Worm (Caenorhabditis elegans): ENCODE results near the gene Y110A2AL.3.

Gene Y110A2AL.3

DNA sequence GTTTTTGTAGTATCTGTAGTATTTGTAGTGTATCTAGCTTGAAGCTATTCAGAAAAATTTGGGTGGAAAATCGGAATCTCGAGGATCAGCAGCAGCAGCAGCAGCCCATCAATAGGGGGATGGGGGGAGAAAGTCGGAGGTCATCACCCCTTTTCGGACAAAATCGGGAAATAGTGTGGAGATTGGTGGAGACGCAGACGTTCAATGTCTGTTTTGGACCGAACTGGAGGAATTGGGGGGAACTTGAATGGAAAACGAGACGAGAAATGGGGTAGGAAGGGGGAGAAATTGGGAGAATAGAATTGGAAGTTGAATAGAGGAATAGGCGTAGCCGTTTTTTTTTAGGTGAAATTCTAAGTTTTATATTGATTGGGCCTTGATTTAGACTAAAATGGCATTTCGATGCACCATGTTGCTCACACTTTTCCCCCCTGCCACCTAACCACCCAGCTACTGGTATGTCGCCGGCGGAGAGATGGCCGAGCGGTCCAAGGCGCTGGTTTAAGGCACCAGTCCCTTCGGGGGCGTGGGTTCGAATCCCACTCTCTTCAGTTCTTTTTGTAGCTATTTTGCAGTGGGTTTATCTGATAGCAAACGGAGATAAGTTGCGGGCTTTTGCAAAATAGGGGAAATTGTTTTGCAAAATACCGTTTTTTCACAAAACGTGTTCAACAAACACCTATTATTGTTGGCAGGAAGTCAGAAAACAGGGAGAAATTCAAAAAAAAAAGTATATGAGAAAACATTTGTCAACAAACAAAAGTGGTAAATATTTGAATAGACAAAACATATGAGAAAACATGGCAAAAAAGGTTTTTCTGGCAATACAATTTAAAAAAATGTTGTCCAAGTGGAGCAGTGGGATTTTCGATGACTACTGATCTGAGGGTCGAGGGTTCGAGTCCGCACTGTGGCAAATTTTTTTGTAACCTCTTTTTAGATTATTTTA, 6.7 kb upstream of the Y110A2AL.3 start (continued):
- TF ChIP-seq Y53F4B.3 (GFP tag; IDR thresholded peaks at IDR 0.05) = no peak
- TF ChIP-seq hmg-20 (GFP tag; IDR thresholded peaks at IDR 0.05) = no peak
- no peak for TF ChIP-seq T26A5.8 (tag; optimal IDR thresholded peaks at IDR 0.05)
- peak; percentile 68 for TF ChIP-seq hmg-1.2 (GFP tag; IDR thresholded peaks at IDR 0.05)
- TF ChIP-seq Y67H2A.10 (GFP tag; conservative IDR thresholded peaks at IDR 0.05) = no peak
- TF ChIP-seq F10E7.11 (tag; optimal IDR thresholded peaks at IDR 0.05) = no peak
- TF ChIP-seq madf-3 (GFP tag; IDR thresholded peaks at IDR 0.05) = no peak
- TF ChIP-seq ceh-100 (GFP tag; IDR thresholded peaks at IDR 0.05) = 0 out of 2 replicates have a peak, but pooled peaks have one; percentile 35
- TF ChIP-seq egl-44 (GFP tag; IDR thresholded peaks at IDR 0.05) = 0 out of 2 replicates have a peak, but pooled peaks have one; percentile 30
- no peak for TF ChIP-seq ets-4 (GFP tag; optimal IDR thresholded peaks at IDR 0.05)
- no peak for TF ChIP-seq attf-5 (GFP tag; optimal IDR thresholded peaks at IDR 0.05)
- no peak for TF ChIP-seq bed-2 (GFP tag; IDR thresholded peaks at IDR 0.05)
- TF ChIP-seq lsl-1 (GFP tag; optimal IDR thresholded peaks at IDR 0.05) = peak; percentile 33
- no peak for TF ChIP-seq ceh-40 (GFP tag; IDR thresholded peaks at IDR 0.05)
- peak; percentile 76 for TF ChIP-seq lin-26 (GFP tag; IDR thresholded peaks at IDR 0.05)
- no peak for TF ChIP-seq K12H6.12 (tag; optimal IDR thresholded peaks at IDR 0.05)
- no peak for TF ChIP-seq ccch-3 (GFP tag; optimal IDR thresholded peaks at IDR 0.05)
- TF ChIP-seq nhr-179 (tag; optimal IDR thresholded peaks at IDR 0.05) = no peak
- no peak for TF ChIP-seq tbx-9 (tag; optimal IDR thresholded peaks at IDR 0.05; ENCODE audit: borderline replicate concordance)
- no peak for TF ChIP-seq unc-130 (GFP tag; optimal IDR thresholded peaks at IDR 0.05)
- TF ChIP-seq snpc-4 (GFP tag; optimal IDR thresholded peaks at IDR 0.05) = peak; percentile 41
- TF ChIP-seq snpc-4 (tag; optimal IDR thresholded peaks at IDR 0.05) = peak in 3 of 4 experiments; percentile 31 to 60 (median 33)
- no peak for TF ChIP-seq efl-1 (GFP tag; optimal IDR thresholded peaks at IDR 0.05)
- TF ChIP-seq lin-40 (tag; optimal IDR thresholded peaks at IDR 0.05) = no peak
- TF ChIP-seq unc-62 (GFP tag; optimal IDR thresholded peaks at IDR 0.05) = no peak
- TF ChIP-seq lin-35 (GFP tag; optimal IDR thresholded peaks at IDR 0.05) = peak in 1 of 3 experiments; percentile 21
- no peak for TF ChIP-seq lsy-27 (tag; optimal IDR thresholded peaks at IDR 0.05; ENCODE audit: borderline replicate concordance, insufficient read depth)
- TF ChIP-seq attf-6 (GFP tag; IDR thresholded peaks at IDR 0.05) = no peak
- peak; percentile 59 for TF ChIP-seq ztf-18 (tag; optimal IDR thresholded peaks at IDR 0.05)
- TF ChIP-seq aptf-3 (GFP tag; IDR thresholded peaks at IDR 0.05) = no peak
- TF ChIP-seq B0035.1 (tag; optimal IDR thresholded peaks at IDR 0.05) = no peak
- peak; percentile 17 for TF ChIP-seq lin-54 (GFP tag; optimal IDR thresholded peaks at IDR 0.05)
- TF ChIP-seq F23B12.7 (tag; optimal IDR thresholded peaks at IDR 0.05; ENCODE audit: insufficient read depth) = no peak
- peak; percentile 83; the same call in 1 of the 2 replicates for TF ChIP-seq cebp-2 (GFP tag; IDR thresholded peaks at IDR 0.05)
- no peak for TF ChIP-seq ztf-22 (GFP tag; optimal IDR thresholded peaks at IDR 0.05)
- TF ChIP-seq mcd-1 (GFP tag; IDR thresholded peaks at IDR 0.05) = peak; percentile 35; the same call in 1 of the 2 replicates
- TF ChIP-seq chd-7 (tag; optimal IDR thresholded peaks at IDR 0.05) = peak; percentile 19
- 0 out of 2 replicates have a peak, but pooled peaks have one; percentile 17 for TF ChIP-seq lir-1 (GFP tag; conservative IDR thresholded peaks at IDR 0.05)
- TF ChIP-seq ztf-26 (tag; optimal IDR thresholded peaks at IDR 0.05) = no peak
- TF ChIP-seq snpc-1.1 (tag; optimal IDR thresholded peaks at IDR 0.05; ENCODE audit: insufficient read depth) = no peak
- TF ChIP-seq K11D2.4 (GFP tag; IDR thresholded peaks at IDR 0.05) = no peak
- TF ChIP-seq nfyb-1 (GFP tag; IDR thresholded peaks at IDR 0.05) = peak; percentile 67; the same call in 1 of the 2 replicates
- TF ChIP-seq aptf-2 (GFP tag; conservative IDR thresholded peaks at IDR 0.05) = no peak
- TF ChIP-seq him-1 (tag; optimal IDR thresholded peaks at IDR 0.05) = peak; percentile 75
- no peak for TF ChIP-seq F37B4.10 (GFP tag; IDR thresholded peaks at IDR 0.05)
- TF ChIP-seq hlh-26 (GFP tag; conservative IDR thresholded peaks at IDR 0.05) = no peak
